Fruit fly (Drosophila melanogaster) whole organism, embryonic: ENCODE data around the gene Prtl99C.

Experiments used
- Abd-B ChIP-seq: fragments of 200-800 bp; sonication (Bioruptor generic); optimal IDR thresholded peaks from 2 replicates; lab custom pipeline; 2018; ENCODE audit warnings: missing biosample characterization, mild to moderate bottlenecking, missing genetic modification characterization, moderate library complexity
- CG11093 ChIP-seq: fragments of 200-800 bp; sonication (Bioruptor generic); IDR thresholded peaks from 3 replicates; pipeline ENCODE4 v1.3.6; 2022; ENCODE audit warnings: missing biosample characterization, missing genetic modification characterization
- CG11247 ChIP-seq: fragments of 200-800 bp; sonication (Bioruptor generic); IDR thresholded peaks from 2 replicates; pipeline ENCODE4 v1.3.6; 2022; ENCODE audit warnings: missing biosample characterization, missing genetic modification characterization
- CG11560 ChIP-seq: fragments of 200-800 bp; sonication (Bioruptor generic); IDR thresholded peaks from 3 replicates; pipeline ENCODE4 v1.3.6; 2022; ENCODE audit warnings: missing biosample characterization, missing genetic modification characterization
- CG11695 ChIP-seq: fragments of 200-800 bp; sonication (Bioruptor generic); IDR thresholded peaks from 3 replicates; pipeline ENCODE4 v1.3.6; 2022; ENCODE audit warnings: missing biosample characterization, missing genetic modification characterization
- CG11696 ChIP-seq: fragments of 200-800 bp; sonication (Bioruptor generic); IDR thresholded peaks from 2 replicates; pipeline ENCODE4 v1.3.6; 2022; ENCODE audit warnings: missing biosample characterization, missing genetic modification characterization
- CG11723 ChIP-seq: fragments of 200-800 bp; sonication (Bioruptor generic); optimal IDR thresholded peaks from 2 replicates; lab custom pipeline; 2017; ENCODE audit warnings: missing biosample characterization, mild to moderate bottlenecking, missing genetic modification characterization
- CG12071 ChIP-seq: fragments of 200-800 bp; sonication (Bioruptor generic); optimal IDR thresholded peaks from 3 replicates; lab custom pipeline; 2018; ENCODE audit warnings: missing biosample characterization, mild to moderate bottlenecking, missing genetic modification characterization
- CG13123 ChIP-seq: fragments of 200-800 bp; sonication (Bioruptor generic); optimal IDR thresholded peaks from 2 replicates; lab custom pipeline; 2016; ENCODE audit warnings: missing biosample characterization, missing genetic modification characterization
- CG14860 ChIP-seq: fragments of 200-800 bp; sonication (Bioruptor generic); IDR thresholded peaks from 3 replicates; pipeline ENCODE4 v1.3.6; 2022; ENCODE audit warnings: missing biosample characterization, missing genetic modification characterization; ENCODE audit not compliant: partially characterized antibody
- CG16813 ChIP-seq: fragments of 200-800 bp; sonication (Bioruptor generic); IDR thresholded peaks from 3 replicates; pipeline ENCODE4 v1.3.6; 2022; ENCODE audit warnings: missing biosample characterization, missing genetic modification characterization; ENCODE audit not compliant: partially characterized antibody
- CG17328 ChIP-seq: fragments of 200-800 bp; sonication (Bioruptor generic); IDR thresholded peaks from 2 replicates; pipeline ENCODE4 v1.3.6; 2022; ENCODE audit warnings: missing biosample characterization, missing genetic modification characterization
- CG17802 ChIP-seq: fragments of 200-800 bp; sonication (Bioruptor generic); optimal IDR thresholded peaks from 2 replicates; lab custom pipeline; 2018; ENCODE audit warnings: missing biosample characterization, mild to moderate bottlenecking, missing genetic modification characterization, moderate library complexity
- CG2889 ChIP-seq: fragments of 200-800 bp; sonication (Bioruptor generic); IDR thresholded peaks from 3 replicates; pipeline ENCODE4 v1.3.6; 2022; ENCODE audit warnings: missing biosample characterization, missing genetic modification characterization
- CG30431 ChIP-seq: fragments of 200-800 bp; sonication (Bioruptor generic); optimal IDR thresholded peaks from 2 replicates; lab custom pipeline; 2017; ENCODE audit warnings: missing biosample characterization, missing genetic modification characterization
- CG4360 ChIP-seq: fragments of 200-800 bp; sonication (Bioruptor generic); IDR thresholded peaks from 2 replicates; pipeline ENCODE4 v1.3.6; 2022; ENCODE audit warnings: missing biosample characterization, missing genetic modification characterization
- CG6272 ChIP-seq: fragments of 200-800 bp; sonication (Bioruptor generic); IDR thresholded peaks from 2 replicates; pipeline ENCODE4 v1.3.6; 2022; ENCODE audit warnings: missing biosample characterization, missing genetic modification characterization
- CG8359 ChIP-seq: fragments of 200-800 bp; sonication (Bioruptor generic); optimal IDR thresholded peaks from 2 replicates; lab custom pipeline; 2017; ENCODE audit warnings: missing biosample characterization, mild to moderate bottlenecking, missing genetic modification characterization, borderline replicate concordance
- CG9797 ChIP-seq: fragments of 200-800 bp; sonication (Bioruptor generic); optimal IDR thresholded peaks from 3 replicates; lab custom pipeline; 2018; ENCODE audit warnings: missing biosample characterization, mild to moderate bottlenecking, missing genetic modification characterization
- CG9817 ChIP-seq: fragments of 200-800 bp; sonication (Bioruptor generic); optimal IDR thresholded peaks from 2 replicates; lab custom pipeline; 2018; ENCODE audit warnings: missing biosample characterization, mild to moderate bottlenecking, missing genetic modification characterization, moderate library complexity
- Camta ChIP-seq: fragments of 200-800 bp; sonication (Bioruptor generic); optimal IDR thresholded peaks from 2 replicates; lab custom pipeline; 2016; ENCODE audit warnings: missing biosample characterization, missing genetic modification characterization
- CoRest ChIP-seq: fragments of 200-800 bp; sonication (Bioruptor generic); optimal IDR thresholded peaks from 3 replicates; lab custom pipeline; 2018; ENCODE audit warnings: missing biosample characterization, mild to moderate bottlenecking, missing genetic modification characterization, moderate library complexity
- D19A ChIP-seq: fragments of 200-800 bp; optimal IDR thresholded peaks from 3 replicates; lab custom pipeline; 2019; ENCODE audit warnings: missing biosample characterization, mild to moderate bottlenecking, missing genetic modification characterization, moderate library complexity
- ERR ChIP-seq: fragments of 200-800 bp; sonication (Bioruptor generic); optimal IDR thresholded peaks from 2 replicates; lab custom pipeline; 2016; ENCODE audit warnings: missing biosample characterization, missing genetic modification characterization
- Ets97D ChIP-seq: fragments of 200-800 bp; sonication (Bioruptor generic); optimal IDR thresholded peaks from 3 replicates; lab custom pipeline; 2016; ENCODE audit warnings: missing biosample characterization, missing genetic modification characterization
- Hmr ChIP-seq: fragments of 200-800 bp; sonication (Bioruptor generic); optimal IDR thresholded peaks from 3 replicates; lab custom pipeline; 2017; ENCODE audit warnings: mild to moderate bottlenecking, missing biosample characterization, missing genetic modification reagents, missing genetic modification characterization
- MESR4 ChIP-seq: fragments of 200-800 bp; sonication (Bioruptor generic); optimal IDR thresholded peaks from 2 replicates; lab custom pipeline; 2018; ENCODE audit warnings: missing biosample characterization, mild to moderate bottlenecking, missing genetic modification characterization, moderate library complexity
- Mad ChIP-seq: fragments of 200-800 bp; sonication (Bioruptor generic); optimal IDR thresholded peaks from 2 replicates; lab custom pipeline; 2016; ENCODE audit warnings: missing biosample characterization, missing genetic modification characterization
- Sin3A ChIP-seq: fragments of >200 bp; optimal IDR thresholded peaks from 2 replicates; lab custom pipeline; 2018
- Spps ChIP-seq: fragments of 200-800 bp; sonication (Bioruptor generic); optimal IDR thresholded peaks from 2 replicates; lab custom pipeline; 2018; ENCODE audit warnings: missing biosample characterization, mild to moderate bottlenecking, missing genetic modification characterization
- Trl ChIP-seq, 3 experiments: fragments of >200 bp in 2 of 3; fragments of 200-800 bp in 1 of 3; sonication (Bioruptor generic) in 1 of 3; optimal IDR thresholded peaks; 2 replicates in 1 of 3; 3 replicates in 2 of 3; lab custom pipeline; 2016 to 2017; ENCODE audit warnings: missing biosample characterization in 1 of 3, missing genetic modification characterization in 1 of 3
- ara ChIP-seq: fragments of 200-800 bp; sonication (Bioruptor generic); IDR thresholded peaks from 2 replicates; pipeline ENCODE4 v1.3.6; 2022; ENCODE audit warnings: missing biosample characterization, missing genetic modification characterization
- cato ChIP-seq: fragments of 200-800 bp; sonication (Bioruptor generic); optimal IDR thresholded peaks from 2 replicates; lab custom pipeline; 2016; ENCODE audit warnings: missing biosample characterization, missing genetic modification characterization, borderline replicate concordance
- caup ChIP-seq: fragments of 200-800 bp; sonication (Bioruptor generic); optimal IDR thresholded peaks from 3 replicates; lab custom pipeline; 2017; ENCODE audit warnings: missing biosample characterization, mild to moderate bottlenecking, missing genetic modification characterization, moderate library complexity; ENCODE audit not compliant: severe bottlenecking
- fd96Cb ChIP-seq: fragments of 200-800 bp; sonication (Bioruptor generic); optimal IDR thresholded peaks from 2 replicates; lab custom pipeline; 2018; ENCODE audit warnings: missing biosample characterization, mild to moderate bottlenecking, missing genetic modification characterization, moderate library complexity
- gt ChIP-seq: fragments of 200-800 bp; sonication (Bioruptor generic); IDR thresholded peaks from 2 replicates; pipeline ENCODE4 v1.3.6; 2022; ENCODE audit warnings: missing biosample characterization, missing genetic modification characterization
- insv ChIP-seq, 2 experiments: fragments of 200-800 bp; sonication (Bioruptor generic); optimal IDR thresholded peaks; 3 replicates each; lab custom pipeline; 2016 to 2018; ENCODE audit warnings: missing biosample characterization in 2 of 2, missing genetic modification characterization in 2 of 2
- kay ChIP-seq: fragments of 200-800 bp; sonication (Bioruptor generic); optimal IDR thresholded peaks from 2 replicates; lab custom pipeline; 2016; ENCODE audit warnings: missing biosample characterization, missing genetic modification characterization
- kni ChIP-seq: fragments of 200-800 bp; sonication (Bioruptor generic); optimal IDR thresholded peaks from 3 replicates; lab custom pipeline; 2017; ENCODE audit warnings: mild to moderate bottlenecking, missing biosample characterization, missing genetic modification reagents, missing genetic modification characterization
- lilli ChIP-seq: fragments of 200-800 bp; sonication (Bioruptor generic); optimal IDR thresholded peaks from 3 replicates; lab custom pipeline; 2016; ENCODE audit warnings: missing biosample characterization, missing genetic modification characterization
- nmo ChIP-seq: fragments of 200-800 bp; sonication (Bioruptor generic); optimal IDR thresholded peaks from 2 replicates; lab custom pipeline; 2018; ENCODE audit warnings: missing biosample characterization, mild to moderate bottlenecking, missing genetic modification characterization, moderate library complexity
- peb ChIP-seq: fragments of 200-800 bp; sonication (Bioruptor generic); IDR thresholded peaks from 2 replicates; pipeline ENCODE4 v1.3.6; 2022; ENCODE audit warnings: missing biosample characterization, missing genetic modification characterization
- repo ChIP-seq: fragments of 200-800 bp; sonication (Bioruptor generic); optimal IDR thresholded peaks from 2 replicates; lab custom pipeline; 2016; ENCODE audit warnings: missing biosample characterization, missing genetic modification characterization
- row ChIP-seq: fragments of 200-800 bp; sonication (Bioruptor generic); IDR thresholded peaks from 3 replicates; pipeline ENCODE4 v1.3.6; 2022; ENCODE audit warnings: missing biosample characterization, missing genetic modification characterization
- sc ChIP-seq, 3 experiments: fragments of >200 bp in 2 of 3; fragments of 200-800 bp in 1 of 3; sonication (Bioruptor generic) in 1 of 3; optimal IDR thresholded peaks; 2 replicates in 2 of 3; 3 replicates in 1 of 3; lab custom pipeline; 2017; ENCODE audit warnings: mild to moderate bottlenecking in 1 of 3, missing biosample characterization in 1 of 3, missing genetic modification characterization in 1 of 3, missing genetic modification reagents in 1 of 3
- sr ChIP-seq: fragments of 200-800 bp; sonication (Bioruptor generic); IDR thresholded peaks from 3 replicates; pipeline ENCODE4 v1.3.6; 2022; ENCODE audit warnings: missing biosample characterization, missing genetic modification characterization
- trem ChIP-seq: fragments of 200-800 bp; optimal IDR thresholded peaks from 3 replicates; lab custom pipeline; 2019; ENCODE audit warnings: missing biosample characterization, mild to moderate bottlenecking, missing genetic modification characterization, moderate library complexity
- unc-4 ChIP-seq: fragments of 200-800 bp; sonication (Bioruptor generic); IDR thresholded peaks from 2 replicates; pipeline ENCODE4 v1.3.6; 2022; ENCODE audit warnings: missing biosample characterization, missing genetic modification characterization; ENCODE audit not compliant: partially characterized antibody
- vnd ChIP-seq: fragments of 200-800 bp; sonication (Bioruptor generic); IDR thresholded peaks from 3 replicates; pipeline ENCODE4 v1.3.6; 2022; ENCODE audit warnings: missing biosample characterization, missing genetic modification characterization; ENCODE audit not compliant: partially characterized antibody
- vvl ChIP-seq: fragments of 200-800 bp; sonication (Bioruptor generic); IDR thresholded peaks from 2 replicates; pipeline ENCODE4 v1.3.6; 2022; ENCODE audit warnings: missing biosample characterization, missing genetic modification characterization
- zfh2 ChIP-seq: fragments of 200-800 bp; sonication (Bioruptor generic); optimal IDR thresholded peaks from 2 replicates; lab custom pipeline; 2016; ENCODE audit warnings: missing biosample characterization, missing genetic modification characterization

Gene Prtl99C

dm6 chr3R:29858806-29859205, 23.1 kb downstream of the Prtl99C start, which contains the start of gene CG7824 (continued):
- no peak for TF ChIP-seq CG16813 (GFP tag; lab: Robert Waterston, UW)
- TF ChIP-seq row (GFP tag; lab: Robert Waterston, UW), result 0 out of 3 replicates have a peak, but pooled peaks have one; percentile 20
- TF ChIP-seq CG9797 (GFP tag; lab: Kevin White, UChicago), result peak; percentile 57
- no peak for TF ChIP-seq CG17802
- no peak for TF ChIP-seq Spps (tag; lab: Kevin White, UChicago)
- TF ChIP-seq D19A, result no peak
- no peak for TF ChIP-seq CG11093
- no peak for TF ChIP-seq Mad (GFP tag; lab: Kevin White, UChicago)
- no peak for TF ChIP-seq CG11695 (GFP tag; lab: Robert Waterston, UW)
- TF ChIP-seq CoRest (tag; lab: Kevin White, UChicago), result peak; percentile 19
- no peak for TF ChIP-seq CG8359 (GFP tag; lab: Kevin White, UChicago)
- no peak for TF ChIP-seq vvl (GFP tag; lab: Robert Waterston, UW)
- TF ChIP-seq CG11696, result no peak
- TF ChIP-seq repo (GFP tag; lab: Kevin White, UChicago), result no peak
- TF ChIP-seq kni (GFP tag; lab: Kevin White, UChicago), result no peak
- TF ChIP-seq CG4360 (GFP tag; lab: Robert Waterston, UW), result no peak
- TF ChIP-seq insv (GFP tag; optimal IDR thresholded peaks at IDR 0.05; lab: Kevin White, UChicago), result no peak
- no peak for TF ChIP-seq fd96Cb
- peak; percentile 14 for TF ChIP-seq Abd-B (GFP tag; lab: Kevin White, UChicago)
- 0 out of 2 replicates have a peak, but pooled peaks have one; percentile 30 for TF ChIP-seq ara (GFP tag; lab: Robert Waterston, UW)
- TF ChIP-seq CG13123 (GFP tag; lab: Kevin White, UChicago), result no peak
- peak; percentile 46 for TF ChIP-seq trem
- TF ChIP-seq CG11723 (GFP tag; lab: Kevin White, UChicago), result no peak
- TF ChIP-seq CG9817 (tag; lab: Kevin White, UChicago), result no peak
- no peak for TF ChIP-seq lilli (GFP tag; lab: Kevin White, UChicago)
- TF ChIP-seq zfh2 (GFP tag; lab: Kevin White, UChicago), result no peak
- no peak for TF ChIP-seq cato (GFP tag; lab: Kevin White, UChicago)
- no peak for TF ChIP-seq sr
- TF ChIP-seq kay (GFP tag; lab: Kevin White, UChicago), result no peak
- TF ChIP-seq MESR4 (GFP tag; lab: Kevin White, UChicago), result peak; percentile 45
- TF ChIP-seq CG2889 (GFP tag; lab: Robert Waterston, UW), result no peak
- TF ChIP-seq peb (GFP tag; lab: Robert Waterston, UW), result no peak
- no peak for TF ChIP-seq Camta
- no peak for TF ChIP-seq CG14860 (GFP tag; lab: Robert Waterston, UW)
- no peak for TF ChIP-seq vnd (GFP tag; lab: Robert Waterston, UW)
- no peak for TF ChIP-seq Trl (optimal IDR thresholded peaks at IDR 0.05; lab: Kevin White, UChicago)
- TF ChIP-seq Trl (GFP tag; optimal IDR thresholded peaks at IDR 0.05; lab: Kevin White, UChicago), result no peak

dm6 chr3R:29859763-29860162, 24.0 kb downstream of the Prtl99C start:
- TF ChIP-seq unc-4 (GFP tag; lab: Robert Waterston, UW) (0 out of 2 replicates have a peak, but pooled peaks have one; percentile 49), CG6272 (GFP tag; lab: Robert Waterston, UW) (no peak), Hmr (GFP tag; lab: Kevin White, UChicago) (peak; percentile 61), ERR (no peak), CG12071 (GFP tag; lab: Kevin White, UChicago) (peak; percentile 30), gt (GFP tag; lab: Robert Waterston, UW) (no peak), nmo (GFP tag; lab: Kevin White, UChicago) (peak; percentile 40), sc (optimal IDR thresholded peaks at IDR 0.05; lab: Kevin White, UChicago) (no peak), sc (GFP tag; optimal IDR thresholded peaks at IDR 0.05; lab: Kevin White, UChicago) (no peak), CG11560 (no peak), peb (GFP tag; lab: Robert Waterston, UW) (no peak), CG30431 (no peak), Sin3A (no peak), caup (GFP tag; lab: Kevin White, UChicago) (peak; percentile 61), CG17328 (GFP tag; lab: Robert Waterston, UW) (no peak), CG11247 (peak; percentile 21; the same call in 1 of the 2 replicates), Ets97D (peak; percentile 90)
